Worm (Caenorhabditis elegans) whole organism, L2 larva: Measurements from ENCODE around the gene let-23.

Experiments
- Y55F3AM.14 ChIP-seq: fragments of 200-800 bp; sonication (Bioruptor generic); optimal IDR thresholded peaks from 2 replicates; lab custom pipeline; 2018; ENCODE audit warnings: mild to moderate bottlenecking, missing genetic modification characterization, missing compliant biosample characterization
- ZK546.5 ChIP-seq: sonication (generic microtip); optimal IDR thresholded peaks from 2 replicates; lab custom pipeline; 2017; ENCODE audit warnings: missing biosample characterization, missing genetic modification characterization
- alr-1 ChIP-seq: fragments of 150-350 bp; optimal IDR thresholded peaks from 2 replicates; lab custom pipeline; 2014; ENCODE audit warnings: missing biosample characterization, missing genetic modification characterization
- ama-1 ChIP-seq: fragments of 150-350 bp; optimal IDR thresholded peaks from 2 replicates; lab custom pipeline; 2018; ENCODE audit warnings: inconsistent platforms
- fos-1 ChIP-seq: fragments of 150-350 bp; optimal IDR thresholded peaks from 2 replicates; lab custom pipeline; 2014; ENCODE audit warnings: missing biosample characterization, missing genetic modification characterization
- lin-13 ChIP-seq: fragments of 150-350 bp; optimal IDR thresholded peaks from 2 replicates; lab custom pipeline; 2014; ENCODE audit warnings: missing biosample characterization, missing genetic modification reagents, missing genetic modification characterization
- mdl-1 ChIP-seq, 2 experiments: fragments of 150-350 bp in 1 of 2; sonication (generic microtip) in 1 of 2; optimal IDR thresholded peaks; 2 replicates each; lab custom pipeline; 2017; ENCODE audit warnings: missing biosample characterization in 2 of 2, missing genetic modification characterization in 2 of 2
- nhr-11 ChIP-seq: fragments of 150-350 bp; optimal IDR thresholded peaks from 2 replicates; lab custom pipeline; 2014; ENCODE audit warnings: missing biosample characterization, missing genetic modification characterization
- nhr-23 ChIP-seq: fragments of 150-350 bp; optimal IDR thresholded peaks from 2 replicates; lab custom pipeline; 2014; ENCODE audit warnings: missing biosample characterization, missing genetic modification reagents, missing genetic modification characterization
- sem-4 ChIP-seq: fragments of 150-350 bp; optimal IDR thresholded peaks from 2 replicates; lab custom pipeline; 2014; ENCODE audit warnings: missing biosample characterization, missing genetic modification reagents, missing genetic modification characterization
- sma-3 ChIP-seq: sonication (generic microtip); optimal IDR thresholded peaks from 2 replicates; lab custom pipeline; 2016; ENCODE audit warnings: missing genetic modification reagents, missing genetic modification characterization, missing compliant biosample characterization
- snpc-4 ChIP-seq: fragments of 150-350 bp; optimal IDR thresholded peaks from 2 replicates; lab custom pipeline; 2014; ENCODE audit warnings: missing biosample characterization, missing genetic modification characterization
- ztf-11 ChIP-seq: sonication (generic microtip); optimal IDR thresholded peaks from 2 replicates; lab custom pipeline; 2017; ENCODE audit warnings: missing biosample characterization, missing genetic modification characterization

DNA sequence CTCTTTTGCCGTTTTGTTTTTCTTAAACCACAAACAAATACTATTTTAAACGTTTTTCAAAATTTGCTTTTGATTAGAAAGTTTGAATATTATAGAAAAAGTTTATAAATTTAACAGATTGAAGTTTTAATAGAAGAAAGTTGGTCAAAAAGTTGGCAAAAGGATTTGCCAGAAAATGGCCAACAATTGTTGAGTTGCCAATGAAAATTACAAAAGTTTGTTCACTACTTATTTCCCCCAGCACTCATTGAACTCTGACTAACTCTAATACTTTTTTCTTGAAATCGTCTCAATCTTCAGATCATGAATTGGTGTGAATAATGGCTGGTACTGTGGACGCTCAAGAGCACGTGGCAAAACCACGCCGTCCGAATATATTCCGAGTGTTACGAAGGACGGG lies 12.8 kb downstream of the let-23 start, which contains the start of gene ZK1067.4:
- no peak for TF ChIP-seq mdl-1 (tag; optimal IDR thresholded peaks at IDR 0.05; lab: Kevin White, UChicago)
- TF ChIP-seq Y55F3AM.14 (GFP tag; lab: Kevin White, UChicago) = no peak
- TF ChIP-seq alr-1 (tag; lab: Kevin White, UChicago) = no peak
- TF ChIP-seq nhr-11 = no peak
- no peak for TF ChIP-seq fos-1
- no peak for TF ChIP-seq sma-3 (GFP tag; lab: Kevin White, UChicago)
- no peak for TF ChIP-seq sem-4
- TF ChIP-seq ZK546.5 (tag; lab: Kevin White, UChicago) = no peak
- TF ChIP-seq ztf-11 (tag; lab: Kevin White, UChicago) = no peak
- TF ChIP-seq ama-1 (lab: Kevin White, UChicago) = no peak
- no peak for TF ChIP-seq lin-13 (GFP tag; lab: Kevin White, UChicago)
- TF ChIP-seq nhr-23 (tag; lab: Kevin White, UChicago) = no peak
- TF ChIP-seq snpc-4 = no peak
